Fruit fly (Drosophila melanogaster): Measurements from ENCODE around the gene Lasp.

dm6 chr3L:16668797-16669196, 42.7 kb downstream of the Lasp start:
- TF ChIP-seq fru (GFP tag; optimal IDR thresholded peaks at IDR 0.05) = no peak
- TF ChIP-seq h (GFP tag; optimal IDR thresholded peaks at IDR 0.05) = no peak
- TF ChIP-seq dmrt93B (GFP tag; optimal IDR thresholded peaks at IDR 0.05) = no peak
- TF ChIP-seq sv (GFP tag; optimal IDR thresholded peaks at IDR 0.05) = no peak

Data from whole organism, wandering third instar larva.